Worm (Caenorhabditis elegans) whole organism, L1 larva: ENCODE measurements around the gene F26C11.1.

Source experiments
- F16B12.6 ChIP-seq: fragments of 150-350 bp; optimal IDR thresholded peaks from 2 replicates; lab custom pipeline; 2014; ENCODE audit warnings: missing biosample characterization, missing genetic modification characterization
- blmp-1 ChIP-seq: fragments of 150-350 bp; optimal IDR thresholded peaks from 2 replicates; lab custom pipeline; 2014; ENCODE audit warnings: missing biosample characterization, missing genetic modification characterization
- ceh-82 ChIP-seq, 3 experiments: fragments of 150-350 bp in 1 of 3; sonication (generic microtip) in 2 of 3; optimal IDR thresholded peaks; 2 replicates each; lab custom pipeline; 2014 to 2017; ENCODE audit warnings: missing biosample characterization in 3 of 3, missing genetic modification characterization in 3 of 3
- ceh-90 ChIP-seq: sonication (generic microtip); optimal IDR thresholded peaks from 2 replicates; lab custom pipeline; 2016; ENCODE audit warnings: missing genetic modification characterization, missing compliant biosample characterization
- ces-1 ChIP-seq: fragments of 150-350 bp; optimal IDR thresholded peaks from 2 replicates; lab custom pipeline; 2014; ENCODE audit warnings: missing biosample characterization, missing genetic modification reagents, missing genetic modification characterization
- dsc-1 ChIP-seq: sonication (generic microtip); optimal IDR thresholded peaks from 2 replicates; lab custom pipeline; 2016; ENCODE audit warnings: mild to moderate bottlenecking, missing genetic modification characterization, missing compliant biosample characterization
- efl-1 ChIP-seq, 4 experiments: fragments of 150-350 bp; optimal IDR thresholded peaks in 3 of 4; peaks in 1 of 4; 1 replicate in 1 of 4; 2 replicates in 3 of 4; lab custom pipeline; 2014; ENCODE audit warnings: missing biosample characterization in 2 of 4, missing genetic modification characterization in 2 of 4, missing genetic modification reagents in 2 of 4
- efl-3 ChIP-seq: fragments of 200-800 bp; sonication (Bioruptor generic); optimal IDR thresholded peaks from 2 replicates; lab custom pipeline; 2018; ENCODE audit warnings: mild to moderate bottlenecking, missing genetic modification characterization, missing compliant biosample characterization
- egl-13 ChIP-seq: sonication (generic microtip); optimal IDR thresholded peaks from 2 replicates; lab custom pipeline; 2016; ENCODE audit warnings: missing genotype, missing genetic modification reagents, missing genetic modification characterization, missing compliant biosample characterization
- elt-3 ChIP-seq, 6 experiments: fragments of 150-350 bp in 1 of 6; sonication (generic microtip); optimal IDR thresholded peaks; 2 replicates each; lab custom pipeline; 2017 to 2018; ENCODE audit warnings: missing biosample characterization in 6 of 6, missing genetic modification characterization in 6 of 6, inconsistent platforms in 1 of 6
- ets-5 ChIP-seq: fragments of 200-800 bp; sonication (Bioruptor generic); IDR thresholded peaks from 2 replicates; pipeline ENCODE4 v1.3.6; 2022; ENCODE audit warnings: missing genetic modification characterization, missing compliant biosample characterization
- fkh-4 ChIP-seq: sonication (generic microtip); optimal IDR thresholded peaks from 2 replicates; lab custom pipeline; 2016; ENCODE audit warnings: missing compliant biosample characterization, missing genetic modification characterization, borderline replicate concordance
- fkh-8 ChIP-seq: sonication (generic microtip); optimal IDR thresholded peaks from 2 replicates; lab custom pipeline; 2016; ENCODE audit warnings: mild to moderate bottlenecking, missing genetic modification characterization, missing compliant biosample characterization
- fos-1 ChIP-seq: fragments of 150-350 bp; optimal IDR thresholded peaks from 2 replicates; lab custom pipeline; 2014; ENCODE audit warnings: missing biosample characterization, missing genetic modification characterization
- hlh-17 ChIP-seq: fragments of 200-800 bp; sonication (Bioruptor generic); optimal IDR thresholded peaks from 2 replicates; lab custom pipeline; 2018; ENCODE audit warnings: missing genetic modification characterization, mild to moderate bottlenecking, missing compliant biosample characterization, moderate library complexity, borderline replicate concordance
- irx-1 ChIP-seq: sonication (generic microtip); optimal IDR thresholded peaks from 2 replicates; lab custom pipeline; 2016; ENCODE audit warnings: missing genetic modification characterization, missing compliant biosample characterization
- isw-1 ChIP-seq: fragments of 200-800 bp; sonication (Bioruptor generic); IDR thresholded peaks from 2 replicates; pipeline ENCODE4 v1.3.6; 2022; ENCODE audit warnings: missing genetic modification characterization, missing compliant biosample characterization
- jun-1 ChIP-seq: fragments of 150-350 bp; optimal IDR thresholded peaks from 2 replicates; lab custom pipeline; 2014; ENCODE audit warnings: missing biosample characterization, missing genetic modification reagents, missing genetic modification characterization
- lin-14 ChIP-seq: fragments of 200-800 bp; sonication (Bioruptor generic); optimal IDR thresholded peaks from 2 replicates; lab custom pipeline; 2018; ENCODE audit warnings: mild to moderate bottlenecking, missing genetic modification characterization, moderate library complexity, missing compliant biosample characterization
- lin-15B ChIP-seq: fragments of 150-350 bp; sonication (generic microtip); optimal IDR thresholded peaks from 3 replicates; lab custom pipeline; 2014; ENCODE audit warnings: missing biosample characterization, missing genetic modification characterization
- lin-35 ChIP-seq, 2 experiments: fragments of 150-350 bp; optimal IDR thresholded peaks; 2 replicates each; lab custom pipeline; 2014; ENCODE audit warnings: missing biosample characterization in 2 of 2, missing genetic modification characterization in 2 of 2, missing genetic modification reagents in 2 of 2
- mef-2 ChIP-seq: fragments of 150-350 bp; optimal IDR thresholded peaks from 2 replicates; lab custom pipeline; 2014; ENCODE audit warnings: missing biosample characterization, missing genetic modification characterization
- mep-1 ChIP-seq: fragments of 150-350 bp; optimal IDR thresholded peaks from 2 replicates; lab custom pipeline; 2014; ENCODE audit warnings: missing biosample characterization, missing genetic modification characterization
- nhr-11 ChIP-seq: fragments of 150-350 bp; optimal IDR thresholded peaks from 2 replicates; lab custom pipeline; 2014; ENCODE audit warnings: missing biosample characterization, missing genetic modification characterization
- nhr-20 ChIP-seq: sonication (generic microtip); optimal IDR thresholded peaks from 2 replicates; lab custom pipeline; 2016; ENCODE audit warnings: mild to moderate bottlenecking, missing genetic modification characterization, missing compliant biosample characterization
- nhr-237 ChIP-seq: fragments of 150-350 bp; optimal IDR thresholded peaks from 2 replicates; lab custom pipeline; 2014; ENCODE audit warnings: missing biosample characterization, missing genetic modification characterization
- nhr-71 ChIP-seq: sonication (generic microtip); optimal IDR thresholded peaks from 2 replicates; lab custom pipeline; 2016; ENCODE audit warnings: mild to moderate bottlenecking, missing genetic modification characterization, moderate library complexity, missing compliant biosample characterization
- nhr-77 ChIP-seq: fragments of 150-350 bp; optimal IDR thresholded peaks from 2 replicates; lab custom pipeline; 2014; ENCODE audit warnings: missing biosample characterization, missing genetic modification characterization
- nhr-85 ChIP-seq: sonication (generic microtip); peaks from one replicate; lab custom pipeline; 2016; ENCODE audit warnings: missing genetic modification characterization, inconsistent platforms, missing compliant biosample characterization
- rnt-1 ChIP-seq: sonication (generic microtip); optimal IDR thresholded peaks from 2 replicates; lab custom pipeline; 2016; ENCODE audit warnings: mild to moderate bottlenecking, missing genetic modification characterization, moderate library complexity, missing compliant biosample characterization
- snu-23 ChIP-seq: sonication (generic microtip); optimal IDR thresholded peaks from 2 replicates; lab custom pipeline; 2016; ENCODE audit warnings: missing genetic modification characterization, missing compliant biosample characterization
- unc-130 ChIP-seq: fragments of 150-350 bp; optimal IDR thresholded peaks from 2 replicates; lab custom pipeline; 2017; ENCODE audit warnings: missing biosample characterization, missing genetic modification characterization, inconsistent platforms
- unc-30 ChIP-seq: sonication (generic microtip); optimal IDR thresholded peaks from 2 replicates; lab custom pipeline; 2017; ENCODE audit warnings: missing biosample characterization, missing genetic modification characterization
- unc-98 ChIP-seq: fragments of 200-800 bp; sonication (Bioruptor generic); IDR thresholded peaks from 2 replicates; pipeline ENCODE4 v1.3.6; 2022; ENCODE audit warnings: missing genetic modification characterization, missing compliant biosample characterization
- xbp-1 ChIP-seq: sonication (generic microtip); optimal IDR thresholded peaks from 2 replicates; lab custom pipeline; 2016; ENCODE audit warnings: missing genetic modification characterization, missing compliant biosample characterization
- zag-1 ChIP-seq: fragments of 150-350 bp; optimal IDR thresholded peaks from 2 replicates; lab custom pipeline; 2014; ENCODE audit warnings: missing biosample characterization, missing genetic modification characterization
- ztf-11 ChIP-seq, 2 experiments: sonication (generic microtip); optimal IDR thresholded peaks; 2 replicates each; lab custom pipeline; 2016 to 2017; ENCODE audit warnings: missing genetic modification characterization in 2 of 2, missing biosample characterization in 1 of 2, missing compliant biosample characterization in 1 of 2

Gene F26C11.1

DNA sequence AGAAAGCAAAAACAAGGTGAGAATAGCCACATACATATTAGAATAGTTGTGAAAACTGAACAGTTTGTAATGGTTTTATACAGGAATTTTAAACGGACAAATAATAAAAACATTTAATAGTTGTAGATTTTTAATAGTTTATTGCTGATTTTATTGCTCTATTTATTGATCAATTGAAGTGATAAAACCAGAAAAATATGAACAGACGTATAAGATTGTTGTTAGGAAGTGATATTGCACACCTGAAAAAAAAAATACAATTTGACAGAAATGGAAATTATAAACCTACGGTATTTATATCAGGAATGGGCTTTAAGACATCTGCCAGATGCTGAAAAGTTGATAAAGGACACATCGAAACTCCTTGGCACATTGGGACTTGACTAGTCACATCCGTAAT lies 23.4 kb downstream of the F26C11.1 start, which contains the start of gene C05C10.8:
TSS of gene C05C10.8 (minus strand) at position 101 of the 400 bp plus-strand sequence.
- TF ChIP-seq F16B12.6 (tag; lab: Kevin White, UChicago) (no peak), irx-1 (tag; lab: Kevin White, UChicago) (no peak), unc-130 (tag; lab: Kevin White, UChicago) (no peak), efl-1 (optimal IDR thresholded peaks at IDR 0.05; lab: Kevin White, UChicago) (no peak), efl-1 (GFP tag; optimal IDR thresholded peaks at IDR 0.05 in 1 of 2; lab: Kevin White, UChicago) (peak in 1 of 2 experiments; percentile 32)

- TF ChIP-seq snu-23 (GFP tag; lab: Kevin White, UChicago) (no peak), egl-13 (tag; lab: Kevin White, UChicago) (no peak), ets-5 (no peak), ceh-82 (tag; optimal IDR thresholded peaks at IDR 0.05; lab: Kevin White, UChicago) (no peak), lin-15B (no peak), ces-1 (GFP tag; lab: Kevin White, UChicago) (no peak), nhr-11 (no peak), isw-1 (GFP tag; lab: Robert Waterston, UW) (no peak), nhr-71 (tag; lab: Kevin White, UChicago) (no peak), fos-1 (tag; lab: Kevin White, UChicago) (no peak), efl-1 (optimal IDR thresholded peaks at IDR 0.05; lab: Kevin White, UChicago) (no peak), efl-1 (GFP tag; optimal IDR thresholded peaks at IDR 0.05 in 1 of 2; lab: Kevin White, UChicago) (no peak), unc-30 (tag; lab: Kevin White, UChicago) (no peak), nhr-20 (tag; lab: Kevin White, UChicago) (no peak), dsc-1 (no peak), mef-2 (no peak), nhr-85 (tag; lab: Kevin White, UChicago) (no peak), xbp-1 (tag; lab: Kevin White, UChicago) (no peak)
- TF ChIP-seq, all 84 proteins: peak for 0
Observed at ce11 chrII:9920468-9920867, 25.9 kb downstream of the F26C11.1 start, which contains the start of gene pho-10. Gene pho-10 (minus strand): TSS chrII:9920568.

- TF ChIP-seq ztf-11 (tag; optimal IDR thresholded peaks at IDR 0.05; lab: Kevin White, UChicago) (no peak), efl-3 (GFP tag; lab: Kevin White, UChicago) (no peak), ceh-90 (no peak), hlh-17 (GFP tag; lab: Kevin White, UChicago) (no peak), snu-23 (GFP tag; lab: Kevin White, UChicago) (no peak), lin-14 (GFP tag; lab: Kevin White, UChicago) (no peak), nhr-77 (tag; lab: Kevin White, UChicago) (no peak), blmp-1 (tag; lab: Kevin White, UChicago) (peak; percentile 28), jun-1 (tag; lab: Kevin White, UChicago) (no peak), zag-1 (tag; lab: Kevin White, UChicago) (no peak), ets-5 (no peak), nhr-20 (tag; lab: Kevin White, UChicago) (no peak), fkh-4 (no peak), lin-35 (GFP tag; optimal IDR thresholded peaks at IDR 0.05; lab: Kevin White, UChicago) (peak in 1 of 2 experiments; percentile 11), nhr-237 (tag; lab: Kevin White, UChicago) (no peak), egl-13 (tag; lab: Kevin White, UChicago) (no peak), efl-1 (optimal IDR thresholded peaks at IDR 0.05; lab: Kevin White, UChicago) (peak in 1 of 2 experiments; percentile 44), efl-1 (GFP tag; optimal IDR thresholded peaks at IDR 0.05 in 1 of 2; lab: Kevin White, UChicago) (peak in 1 of 2 experiments; percentile 27), unc-98 (no peak), mep-1 (peak; percentile 5)
Observed at ce11 chrII:9921622-9922269, 27.2 kb downstream of the F26C11.1 start, which contains the start of gene C05C10.2. Gene C05C10.2 (plus strand): TSS chrII:9922219.

ce11 chrII:9928470-9928869 lies 33.9 kb downstream of the F26C11.1 start:
- no peak for TF ChIP-seq hlh-17 (GFP tag; lab: Kevin White, UChicago)
- no peak for TF ChIP-seq fkh-8 (tag; lab: Kevin White, UChicago)
- TF ChIP-seq efl-3 (GFP tag; lab: Kevin White, UChicago): no peak
- no peak for TF ChIP-seq irx-1 (tag; lab: Kevin White, UChicago)
- no peak for TF ChIP-seq elt-3 (tag; optimal IDR thresholded peaks at IDR 0.05; lab: Kevin White, UChicago)
- TF ChIP-seq rnt-1: no peak
